Worm (Caenorhabditis elegans) whole organism, L2 larva: Measurements from ENCODE around the gene F37A4.4.

Experiments used
- C34F6.9 ChIP-seq: fragments of 150-350 bp; optimal IDR thresholded peaks from 2 replicates; lab custom pipeline; 2014; ENCODE audit warnings: missing biosample characterization, missing genetic modification characterization
- F13H6.1 ChIP-seq: sonication (generic microtip); optimal IDR thresholded peaks from 2 replicates; lab custom pipeline; 2016; ENCODE audit warnings: missing genetic modification characterization, missing compliant biosample characterization
- R02D3.7 ChIP-seq: fragments of 150-350 bp; optimal IDR thresholded peaks from 2 replicates; lab custom pipeline; 2014; ENCODE audit warnings: missing biosample characterization, missing genetic modification characterization
- Y55F3AM.14 ChIP-seq: fragments of 200-800 bp; sonication (Bioruptor generic); optimal IDR thresholded peaks from 2 replicates; lab custom pipeline; 2018; ENCODE audit warnings: mild to moderate bottlenecking, missing genetic modification characterization, missing compliant biosample characterization
- ZK546.5 ChIP-seq: sonication (generic microtip); optimal IDR thresholded peaks from 2 replicates; lab custom pipeline; 2017; ENCODE audit warnings: missing biosample characterization, missing genetic modification characterization
- alr-1 ChIP-seq: fragments of 150-350 bp; optimal IDR thresholded peaks from 2 replicates; lab custom pipeline; 2014; ENCODE audit warnings: missing biosample characterization, missing genetic modification characterization
- blmp-1 ChIP-seq: sonication (generic microtip); optimal IDR thresholded peaks from 2 replicates; lab custom pipeline; 2017; ENCODE audit warnings: missing genetic modification characterization, mild to moderate bottlenecking, missing compliant biosample characterization, antibody characterized with exemption, moderate library complexity; ENCODE audit not compliant: insufficient read depth
- ceh-82 ChIP-seq: fragments of 150-350 bp; optimal IDR thresholded peaks from 2 replicates; lab custom pipeline; 2014; ENCODE audit warnings: missing biosample characterization, missing genetic modification characterization
- crh-2 ChIP-seq: sonication (generic microtip); optimal IDR thresholded peaks from 2 replicates; lab custom pipeline; 2017; ENCODE audit warnings: missing biosample characterization, missing genetic modification characterization
- dmd-4 ChIP-seq: sonication (generic microtip); optimal IDR thresholded peaks from 2 replicates; lab custom pipeline; 2017; ENCODE audit warnings: missing biosample characterization, missing genetic modification characterization
- elt-3 ChIP-seq: sonication (generic microtip); optimal IDR thresholded peaks from 2 replicates; lab custom pipeline; 2017; ENCODE audit warnings: missing biosample characterization, missing genetic modification characterization
- fos-1 ChIP-seq: fragments of 150-350 bp; optimal IDR thresholded peaks from 2 replicates; lab custom pipeline; 2014; ENCODE audit warnings: missing biosample characterization, missing genetic modification characterization
- lin-11 ChIP-seq: fragments of 150-350 bp; sonication (generic microtip); optimal IDR thresholded peaks from 2 replicates; lab custom pipeline; 2014; ENCODE audit warnings: missing biosample characterization, missing genetic modification characterization, inconsistent platforms, mixed read lengths
- lin-13 ChIP-seq: fragments of 150-350 bp; optimal IDR thresholded peaks from 2 replicates; lab custom pipeline; 2014; ENCODE audit warnings: missing biosample characterization, missing genetic modification reagents, missing genetic modification characterization
- lin-39 ChIP-seq: fragments of 150-350 bp; optimal IDR thresholded peaks from 2 replicates; lab custom pipeline; 2014; ENCODE audit warnings: missing biosample characterization, missing genetic modification reagents, missing genetic modification characterization
- lsy-2 ChIP-seq, 2 experiments: fragments of 150-350 bp in 1 of 2; sonication (generic microtip) in 1 of 2; optimal IDR thresholded peaks; 2 replicates each; lab custom pipeline; 2014 to 2017; ENCODE audit warnings: missing biosample characterization in 2 of 2, missing genetic modification characterization in 2 of 2
- mab-5 ChIP-seq: fragments of 150-350 bp; optimal IDR thresholded peaks from 2 replicates; lab custom pipeline; 2014; ENCODE audit warnings: missing biosample characterization, missing genetic modification characterization
- mbf-1 ChIP-seq: sonication (generic microtip); optimal IDR thresholded peaks from 2 replicates; lab custom pipeline; 2017; ENCODE audit warnings: missing biosample characterization, missing genetic modification characterization
- mdl-1 ChIP-seq, 2 experiments: fragments of 150-350 bp in 1 of 2; sonication (generic microtip) in 1 of 2; optimal IDR thresholded peaks; 2 replicates each; lab custom pipeline; 2017; ENCODE audit warnings: missing biosample characterization in 2 of 2, missing genetic modification characterization in 2 of 2
- nhr-10 ChIP-seq: sonication (generic microtip); optimal IDR thresholded peaks from 2 replicates; lab custom pipeline; 2017; ENCODE audit warnings: missing biosample characterization, missing genetic modification characterization
- nhr-129 ChIP-seq: fragments of 150-350 bp; optimal IDR thresholded peaks from 2 replicates; lab custom pipeline; 2014; ENCODE audit warnings: missing biosample characterization, missing genetic modification characterization
- nhr-21 ChIP-seq: fragments of 150-350 bp; optimal IDR thresholded peaks from 2 replicates; lab custom pipeline; 2014; ENCODE audit warnings: missing biosample characterization, missing genetic modification characterization
- nhr-237 ChIP-seq: fragments of 150-350 bp; optimal IDR thresholded peaks from 2 replicates; lab custom pipeline; 2014; ENCODE audit warnings: missing biosample characterization, missing genetic modification characterization
- nhr-25 ChIP-seq: fragments of 150-350 bp; sonication (generic microtip); optimal IDR thresholded peaks from 3 replicates; lab custom pipeline; 2014; ENCODE audit warnings: missing biosample characterization, missing genetic modification characterization
- nhr-6 ChIP-seq: fragments of 150-350 bp; optimal IDR thresholded peaks from 2 replicates; lab custom pipeline; 2014; ENCODE audit warnings: missing biosample characterization, missing genetic modification characterization
- nhr-77 ChIP-seq: fragments of 150-350 bp; optimal IDR thresholded peaks from 2 replicates; lab custom pipeline; 2014; ENCODE audit warnings: missing biosample characterization, missing genetic modification characterization
- skn-1 ChIP-seq: sonication (generic microtip); optimal IDR thresholded peaks from 2 replicates; lab custom pipeline; 2017; ENCODE audit warnings: missing biosample characterization, missing genetic modification characterization
- sma-3 ChIP-seq: sonication (generic microtip); optimal IDR thresholded peaks from 2 replicates; lab custom pipeline; 2016; ENCODE audit warnings: missing genetic modification reagents, missing genetic modification characterization, missing compliant biosample characterization
- sma-9 ChIP-seq, 2 experiments: fragments of 150-350 bp in 1 of 2; sonication (generic microtip) in 1 of 2; optimal IDR thresholded peaks; 2 replicates each; lab custom pipeline; 2014 to 2016; ENCODE audit warnings: missing genetic modification characterization in 2 of 2, mild to moderate bottlenecking in 1 of 2, missing biosample characterization in 1 of 2, missing compliant biosample characterization in 1 of 2, missing genetic modification reagents in 1 of 2, moderate library complexity in 1 of 2
- snpc-4 ChIP-seq: fragments of 150-350 bp; optimal IDR thresholded peaks from 2 replicates; lab custom pipeline; 2014; ENCODE audit warnings: missing biosample characterization, missing genetic modification characterization
- unc-39 ChIP-seq: fragments of 150-350 bp; optimal IDR thresholded peaks from 2 replicates; lab custom pipeline; 2014; ENCODE audit warnings: missing biosample characterization, missing genetic modification characterization
- unc-55 ChIP-seq: fragments of 150-350 bp; sonication (generic microtip); optimal IDR thresholded peaks from 3 replicates; lab custom pipeline; 2014; ENCODE audit warnings: missing biosample characterization, missing genetic modification reagents, missing genetic modification characterization
- unc-62 ChIP-seq: fragments of 150-350 bp; optimal IDR thresholded peaks from 2 replicates; lab custom pipeline; 2014; ENCODE audit warnings: missing biosample characterization, missing genetic modification reagents, missing genetic modification characterization
- zag-1 ChIP-seq: fragments of 150-350 bp; optimal IDR thresholded peaks from 2 replicates; lab custom pipeline; 2014; ENCODE audit warnings: missing biosample characterization, missing genetic modification characterization
- ztf-1 ChIP-seq: fragments of 200-800 bp; sonication (Bioruptor generic); conservative IDR thresholded peaks from 2 replicates; pipeline ENCODE4 v1.3.6; 2022; ENCODE audit warnings: missing genetic modification characterization, missing compliant biosample characterization
- ztf-11 ChIP-seq: sonication (generic microtip); optimal IDR thresholded peaks from 2 replicates; lab custom pipeline; 2017; ENCODE audit warnings: missing biosample characterization, missing genetic modification characterization

F37A4.4 gene

ce11 chrIII:6731285-6731684 lies 17.9 kb downstream of the F37A4.4 start:
- TF ChIP-seq C34F6.9 (peak; percentile 2), lsy-2 (tag; optimal IDR thresholded peaks at IDR 0.05; lab: Kevin White, UChicago) (peak in 1 of 2 experiments; percentile 16), snpc-4 (tag; lab: Kevin White, UChicago) (no peak)

ce11 chrIII:6734420-6734819 lies 21.1 kb downstream of the F37A4.4 start, which contains the start of gene Y102E9.3:
Gene Y102E9.3 (minus strand): TSS chrIII:6734520.
- TF ChIP-seq mab-5: no peak

ce11 chrIII:6736566-6736965 lies 23.2 kb downstream of the F37A4.4 start, which contains the start of gene Y102E9.6:
Gene Y102E9.6 (minus strand): TSS chrIII:6736666.
- TF ChIP-seq nhr-10 (tag; lab: Kevin White, UChicago) (no peak), dmd-4 (tag; lab: Kevin White, UChicago) (no peak), lin-11 (no peak), unc-39 (tag; lab: Kevin White, UChicago) (no peak), blmp-1 (tag; lab: Kevin White, UChicago) (no peak), lsy-2 (tag; optimal IDR thresholded peaks at IDR 0.05; lab: Kevin White, UChicago) (no peak), lin-13 (GFP tag; lab: Kevin White, UChicago) (no peak)

DNA sequence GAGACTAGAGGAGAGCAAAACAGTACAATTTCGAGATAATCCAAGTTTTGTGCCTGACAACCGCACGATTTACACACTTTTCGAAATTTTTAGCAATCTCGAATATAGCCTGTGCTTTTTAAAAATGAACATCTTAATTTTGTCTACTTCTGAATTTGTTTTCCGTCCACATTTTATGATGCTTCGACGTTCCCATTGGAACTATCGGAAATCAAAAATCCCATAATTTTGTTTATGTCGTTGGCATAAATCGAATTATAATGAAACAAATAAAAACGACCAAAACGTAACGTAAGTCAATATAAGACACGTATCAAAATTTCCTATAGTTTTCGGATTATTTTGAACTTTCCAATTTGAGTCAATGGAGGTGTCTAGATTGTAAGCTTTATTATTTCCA lies 23.6 kb downstream of the F37A4.4 start, which contains the start of gene K07E12.2:
Gene K07E12.2 (plus strand): TSS at position 301 of the 400 bp plus-strand sequence.
- TF ChIP-seq mbf-1 (tag; lab: Kevin White, UChicago): no peak
- TF ChIP-seq ZK546.5 (tag; lab: Kevin White, UChicago): no peak
- no peak for TF ChIP-seq nhr-21 (tag; lab: Kevin White, UChicago)
- no peak for TF ChIP-seq R02D3.7 (tag; lab: Kevin White, UChicago)
- no peak for TF ChIP-seq F13H6.1 (tag; lab: Kevin White, UChicago)
- no peak for TF ChIP-seq lin-11
- TF ChIP-seq lin-39: no peak
- TF ChIP-seq unc-55 (GFP tag; lab: Kevin White, UChicago): no peak
- no peak for TF ChIP-seq ztf-11 (tag; lab: Kevin White, UChicago)
- no peak for TF ChIP-seq nhr-77 (tag; lab: Kevin White, UChicago)
- TF ChIP-seq mdl-1 (tag; optimal IDR thresholded peaks at IDR 0.05; lab: Kevin White, UChicago): no peak
- TF ChIP-seq ceh-82 (tag; lab: Kevin White, UChicago): no peak
- no peak for TF ChIP-seq fos-1 (tag; lab: Kevin White, UChicago)
- no peak for TF ChIP-seq nhr-237
- no peak for TF ChIP-seq lin-13 (GFP tag; lab: Kevin White, UChicago)
- TF ChIP-seq sma-3 (GFP tag; lab: Kevin White, UChicago): no peak
- no peak for TF ChIP-seq nhr-10 (tag; lab: Kevin White, UChicago)
- TF ChIP-seq skn-1: no peak
- TF ChIP-seq zag-1 (tag; lab: Kevin White, UChicago): no peak

ce11 chrIII:6740072-6740471 lies 26.7 kb downstream of the F37A4.4 start:
- TF ChIP-seq elt-3 (tag; lab: Kevin White, UChicago) (no peak), sma-9 (GFP tag; optimal IDR thresholded peaks at IDR 0.05; lab: Kevin White, UChicago) (no peak), sma-9 (tag; optimal IDR thresholded peaks at IDR 0.05; lab: Kevin White, UChicago) (no peak), ztf-11 (tag; lab: Kevin White, UChicago) (no peak), snpc-4 (tag; lab: Kevin White, UChicago) (no peak), zag-1 (tag; lab: Kevin White, UChicago) (no peak), mab-5 (no peak), lin-11 (no peak), unc-55 (GFP tag; lab: Kevin White, UChicago) (no peak), Y55F3AM.14 (GFP tag; lab: Kevin White, UChicago) (no peak), mbf-1 (tag; lab: Kevin White, UChicago) (no peak), crh-2 (tag; lab: Kevin White, UChicago) (no peak), unc-39 (tag; lab: Kevin White, UChicago) (no peak)
- TF ChIP-seq, all 48 proteins: peak for 0

- TF ChIP-seq ztf-1 (GFP tag; lab: Robert Waterston, UW) (no peak), nhr-129 (tag; lab: Kevin White, UChicago) (peak; percentile 40), mbf-1 (tag; lab: Kevin White, UChicago) (no peak), nhr-6 (tag; lab: Kevin White, UChicago) (no peak), lin-11 (no peak), nhr-25 (tag; lab: Kevin White, UChicago) (no peak), alr-1 (tag; lab: Kevin White, UChicago) (no peak), unc-62 (no peak), unc-39 (tag; lab: Kevin White, UChicago) (no peak), nhr-77 (tag; lab: Kevin White, UChicago) (no peak), snpc-4 (tag; lab: Kevin White, UChicago) (no peak), F13H6.1 (tag; lab: Kevin White, UChicago) (peak; percentile 44), mdl-1 (tag; optimal IDR thresholded peaks at IDR 0.05; lab: Kevin White, UChicago) (no peak)
Observed at ce11 chrIII:6742597-6742996, 29.2 kb downstream of the F37A4.4 start.
